Worm (Caenorhabditis elegans): Measurements from ENCODE around the gene Y45F3A.8.

The Y45F3A.8 gene

DNA sequence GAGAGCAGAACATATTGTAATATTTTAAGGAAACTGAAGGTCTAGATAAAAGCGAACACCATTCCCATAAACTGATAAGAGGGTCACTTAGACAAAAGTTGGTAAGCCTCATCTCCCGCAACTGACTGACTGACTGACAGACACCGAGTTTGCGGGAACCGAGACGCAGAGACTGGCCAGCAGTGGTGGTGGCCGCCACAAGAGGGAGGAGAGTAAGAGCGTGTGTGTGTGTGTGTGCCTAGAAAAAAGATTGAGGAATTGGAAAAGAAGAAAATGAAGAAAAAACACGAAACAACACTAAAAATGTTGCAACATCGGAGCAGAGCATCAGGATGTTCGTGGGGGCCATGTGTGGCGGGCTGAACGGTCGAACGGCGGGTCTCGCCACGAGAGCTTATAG lies 41.9 kb upstream of the Y45F3A.8 start:
- TF ChIP-seq hlh-30 (tag; optimal IDR thresholded peaks at IDR 0.05; ENCODE audit: insufficient read depth) (peak; percentile 33), F37D6.2 (tag; optimal IDR thresholded peaks at IDR 0.05) (no peak), aha-1 (tag) (peak; percentile 92), R02D3.7 (tag; optimal IDR thresholded peaks at IDR 0.05) (no peak), nhr-28 (tag; optimal IDR thresholded peaks at IDR 0.05) (peak; percentile 10), mdl-1 (tag; optimal IDR thresholded peaks at IDR 0.05) (peak in 1 of 2 experiments; percentile 39), nhr-76 (tag; optimal IDR thresholded peaks at IDR 0.05) (no peak), lim-7 (GFP tag; IDR thresholded peaks at IDR 0.05) (no peak), unc-62 (GFP tag; optimal IDR thresholded peaks at IDR 0.05 in 1 of 2) (peak in 1 of 2 experiments; percentile 71), unc-62 (tag; optimal IDR thresholded peaks at IDR 0.05) (no peak), mes-2 (tag; optimal IDR thresholded peaks at IDR 0.05; ENCODE audit: poor library complexity, severe bottlenecking) (peak; percentile 38)

- TF ChIP-seq rbr-2 (tag; optimal IDR thresholded peaks at IDR 0.05) (peak; percentile 92), nhr-48 (tag; optimal IDR thresholded peaks at IDR 0.05) (peak; percentile 84), hif-1 (tag; optimal IDR thresholded peaks at IDR 0.05) (peak; percentile 21 to 81), mes-2 (tag; optimal IDR thresholded peaks at IDR 0.05; ENCODE audit: poor library complexity, severe bottlenecking) (peak; percentile 79), mxl-3 (GFP tag; optimal IDR thresholded peaks at IDR 0.05) (peak; percentile 90), ceh-20 (GFP tag; IDR thresholded peaks at IDR 0.05) (peak; percentile 87), zip-2 (tag; optimal IDR thresholded peaks at IDR 0.05) (peak; percentile 3), R02D3.7 (tag; optimal IDR thresholded peaks at IDR 0.05) (no peak), attf-4 (tag; optimal IDR thresholded peaks at IDR 0.05) (no peak), nhr-41 (GFP tag; IDR thresholded peaks at IDR 0.05) (peak; percentile 92; the same call in 1 of the 2 replicates), daf-12 (tag; optimal IDR thresholded peaks at IDR 0.05) (no peak), ama-1 (optimal IDR thresholded peaks at IDR 0.05) (no peak), vab-7 (GFP tag; IDR thresholded peaks at IDR 0.05) (peak; percentile 65; the same call in 1 of the 2 replicates), unc-62 (GFP tag; optimal IDR thresholded peaks at IDR 0.05 in 1 of 2) (peak in 1 of 2 experiments; percentile 97), unc-62 (tag; optimal IDR thresholded peaks at IDR 0.05) (no peak), lin-13 (GFP tag; optimal IDR thresholded peaks at IDR 0.05) (peak; percentile 77), ceh-28 (tag; optimal IDR thresholded peaks at IDR 0.05) (peak; percentile 24), unc-39 (tag; optimal IDR thresholded peaks at IDR 0.05) (no peak), nhr-237 (tag; optimal IDR thresholded peaks at IDR 0.05) (no peak), set-16 (GFP tag; IDR thresholded peaks at IDR 0.05) (peak; percentile 100), D1046.2 (GFP tag; IDR thresholded peaks at IDR 0.05) (no peak), ceh-62 (tag; optimal IDR thresholded peaks at IDR 0.05) (no peak), tag-97 (GFP tag; IDR thresholded peaks at IDR 0.05) (no peak), zip-11 (GFP tag; IDR thresholded peaks at IDR 0.05) (0 out of 2 replicates have a peak, but pooled peaks have one; percentile 51), nhr-6 (tag; optimal IDR thresholded peaks at IDR 0.05) (peak; percentile 93), daf-16 (GFP tag; optimal IDR thresholded peaks at IDR 0.05) (peak in 1 of 2 experiments; percentile 42), daf-16 (tag; optimal IDR thresholded peaks at IDR 0.05) (peak; percentile 62), nhr-10 (tag; optimal IDR thresholded peaks at IDR 0.05) (peak; percentile 86), tra-1 (GFP tag; IDR thresholded peaks at IDR 0.05) (peak; percentile 73), spr-1 (tag; optimal IDR thresholded peaks at IDR 0.05) (peak; percentile 80), ces-1 (GFP tag; optimal IDR thresholded peaks at IDR 0.05) (no peak), lin-29 (GFP tag; IDR thresholded peaks at IDR 0.05) (peak; percentile 43; the same call in 1 of the 2 replicates), hlh-11 (tag; optimal IDR thresholded peaks at IDR 0.05) (peak; percentile 97), duxl-1 (tag; optimal IDR thresholded peaks at IDR 0.05; ENCODE audit: poor library complexity) (peak; percentile 70), pqm-1 (tag; optimal IDR thresholded peaks at IDR 0.05) (no peak), zag-1 (tag; optimal IDR thresholded peaks at IDR 0.05) (no peak), dmd-8 (GFP tag; IDR thresholded peaks at IDR 0.05) (0 out of 2 replicates have a peak, but pooled peaks have one; percentile 50), lim-7 (GFP tag; IDR thresholded peaks at IDR 0.05) (no peak), arid-1 (GFP tag; conservative IDR thresholded peaks at IDR 0.05) (peak; percentile 60; the same call in 1 of the 2 replicates), nhr-102 (tag; optimal IDR thresholded peaks at IDR 0.05) (peak; percentile 84), F44E2.7 (GFP tag; IDR thresholded peaks at IDR 0.05) (0 out of 2 replicates have a peak, but pooled peaks have one; percentile 27), jun-1 (tag; optimal IDR thresholded peaks at IDR 0.05) (no peak), Y5F2A.4 (GFP tag; optimal IDR thresholded peaks at IDR 0.05) (no peak), zfp-3 (GFP tag; conservative IDR thresholded peaks at IDR 0.05) (no peak)
Observed at ce11 chrIII:10634034-10634433, 41.4 kb upstream of the Y45F3A.8 start.
